Worm (Caenorhabditis elegans): ENCODE data around the gene srh-102.

DNA sequence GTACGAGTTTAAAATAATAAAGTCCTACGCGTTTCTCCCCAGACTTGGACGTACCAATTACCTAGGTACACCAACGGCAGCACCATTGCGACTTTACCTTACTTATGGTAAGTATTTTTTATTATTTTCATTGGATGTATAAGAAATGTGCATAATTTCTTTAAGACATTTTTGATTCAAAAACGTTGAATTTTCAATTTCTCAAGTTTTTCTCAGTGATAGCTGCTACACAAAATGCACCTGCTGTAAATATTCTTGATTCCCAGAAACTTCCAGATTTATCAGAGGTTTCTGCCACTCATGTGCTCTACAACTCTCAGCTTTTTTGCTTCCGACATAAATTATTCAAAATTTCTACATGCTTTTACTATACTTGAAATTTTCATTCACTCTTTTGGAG lies 16.7 kb upstream of the srh-102 start, which contains the start of gene srh-159:
- no peak for TF ChIP-seq med-1 (GFP tag; optimal IDR thresholded peaks at IDR 0.05; ENCODE audit: insufficient read depth)
- TF ChIP-seq flt-1 (GFP tag; IDR thresholded peaks at IDR 0.05) = no peak
- TF ChIP-seq ztf-29 (GFP tag; IDR thresholded peaks at IDR 0.05) = no peak
- TF ChIP-seq klf-2 (GFP tag; conservative IDR thresholded peaks at IDR 0.05) = no peak
- TF ChIP-seq ref-1 (GFP tag; conservative IDR thresholded peaks at IDR 0.05) = no peak
- no peak for TF ChIP-seq cog-1 (tag; optimal IDR thresholded peaks at IDR 0.05)
